Worm (Caenorhabditis elegans) whole organism, young adult: ENCODE results near the gene nhr-120.

ENCODE experiments used
- F37B4.10 ChIP-seq: fragments of 200-800 bp; sonication (Bioruptor generic); IDR thresholded peaks from 2 replicates; pipeline ENCODE4 v1.3.6; 2022; ENCODE audit warnings: missing genetic modification characterization, missing compliant biosample characterization
- F49E8.2 ChIP-seq: sonication (generic microtip); optimal IDR thresholded peaks from 3 replicates; lab custom pipeline; 2017; ENCODE audit warnings: missing genetic modification characterization, mild to moderate bottlenecking, missing compliant biosample characterization, antibody characterized with exemption, moderate library complexity; ENCODE audit not compliant: insufficient read depth
- K12H6.12 ChIP-seq: fragments of 200-800 bp; sonication (Bioruptor generic); optimal IDR thresholded peaks from 2 replicates; lab custom pipeline; 2018; ENCODE audit warnings: mild to moderate bottlenecking, missing genetic modification characterization, missing compliant biosample characterization
- Y53F4B.3 ChIP-seq: fragments of 200-800 bp; sonication (Bioruptor generic); IDR thresholded peaks from 2 replicates; pipeline ENCODE4 v1.3.6; 2022; ENCODE audit warnings: missing genetic modification reagents, missing genetic modification characterization, missing compliant biosample characterization
- attf-6 ChIP-seq: fragments of 200-800 bp; sonication (Bioruptor generic); IDR thresholded peaks from 2 replicates; pipeline ENCODE4 v1.3.6; 2022; ENCODE audit warnings: missing genetic modification reagents, missing genetic modification characterization, missing compliant biosample characterization
- bed-1 ChIP-seq: fragments of 200-800 bp; sonication (Bioruptor generic); IDR thresholded peaks from 2 replicates; pipeline ENCODE4 v1.3.6; 2022; ENCODE audit warnings: missing genetic modification reagents, missing genetic modification characterization, missing compliant biosample characterization
- ccch-3 ChIP-seq: fragments of 200-800 bp; sonication (Bioruptor generic); optimal IDR thresholded peaks from 2 replicates; lab custom pipeline; 2018; ENCODE audit warnings: mild to moderate bottlenecking, missing genetic modification characterization, missing compliant biosample characterization
- ets-4 ChIP-seq: fragments of 200-800 bp; sonication (Bioruptor generic); optimal IDR thresholded peaks from 2 replicates; lab custom pipeline; 2018; ENCODE audit warnings: mild to moderate bottlenecking, missing genetic modification characterization, missing compliant biosample characterization
- hmg-20 ChIP-seq: fragments of 200-800 bp; sonication (Bioruptor generic); IDR thresholded peaks from 2 replicates; pipeline ENCODE4 v1.3.6; 2022; ENCODE audit warnings: missing genetic modification reagents, missing genetic modification characterization, missing compliant biosample characterization
- lsy-27 ChIP-seq: sonication (generic microtip); optimal IDR thresholded peaks from 2 replicates; lab custom pipeline; 2017; ENCODE audit warnings: missing genetic modification characterization, mild to moderate bottlenecking, missing compliant biosample characterization, antibody characterized with exemption, missing genotype, borderline replicate concordance; ENCODE audit not compliant: insufficient read depth
- madf-8 ChIP-seq: fragments of 200-800 bp; sonication (Bioruptor generic); conservative IDR thresholded peaks from 2 replicates; pipeline ENCODE4 v1.3.6; 2022; ENCODE audit warnings: missing genetic modification reagents, missing genetic modification characterization, missing compliant biosample characterization
- mcd-1 ChIP-seq: fragments of 200-800 bp; sonication (Bioruptor generic); IDR thresholded peaks from 2 replicates; pipeline ENCODE4 v1.3.6; 2022; ENCODE audit warnings: missing genetic modification reagents, missing genetic modification characterization, missing compliant biosample characterization
- nfya-1 ChIP-seq: sonication (generic microtip); optimal IDR thresholded peaks from 2 replicates; lab custom pipeline; 2017; ENCODE audit warnings: antibody characterized with exemption, missing compliant biosample characterization, missing genetic modification characterization, borderline replicate concordance; ENCODE audit not compliant: insufficient read depth
- nfya-2 ChIP-seq: fragments of 200-800 bp; sonication (Bioruptor generic); IDR thresholded peaks from 2 replicates; pipeline ENCODE4 v1.3.6; 2022; ENCODE audit warnings: missing genetic modification reagents, missing genetic modification characterization, missing compliant biosample characterization
- nhr-120 ChIP-seq: fragments of 200-800 bp; sonication (Bioruptor generic); IDR thresholded peaks from 2 replicates; pipeline ENCODE4 v1.3.6; 2022; ENCODE audit warnings: missing genetic modification characterization, missing compliant biosample characterization
- nhr-80 ChIP-seq: sonication (generic microtip); optimal IDR thresholded peaks from 2 replicates; lab custom pipeline; 2016; ENCODE audit warnings: missing genetic modification characterization, missing compliant biosample characterization
- pha-4 ChIP-seq: fragments of 150-350 bp; sonication (generic microtip); optimal IDR thresholded peaks from 2 replicates; lab custom pipeline; 2014; ENCODE audit warnings: missing biosample characterization, missing genetic modification reagents, missing genetic modification characterization
- rcor-1 ChIP-seq: fragments of 200-800 bp; sonication (Bioruptor generic); IDR thresholded peaks from 2 replicates; pipeline ENCODE4 v1.3.6; 2022; ENCODE audit warnings: missing genetic modification reagents, missing genetic modification characterization, missing compliant biosample characterization
- sdz-38 ChIP-seq: sonication (generic microtip); optimal IDR thresholded peaks from 2 replicates; lab custom pipeline; 2016; ENCODE audit warnings: missing genotype, missing genetic modification characterization, missing compliant biosample characterization
- ztf-18 ChIP-seq: sonication (generic microtip); optimal IDR thresholded peaks from 2 replicates; lab custom pipeline; 2016; ENCODE audit warnings: missing genotype, mild to moderate bottlenecking, missing genetic modification characterization, missing compliant biosample characterization
- ztf-22 ChIP-seq: fragments of 200-800 bp; sonication (Bioruptor generic); optimal IDR thresholded peaks from 2 replicates; lab custom pipeline; 2018; ENCODE audit warnings: mild to moderate bottlenecking, missing genetic modification characterization, moderate library complexity, missing compliant biosample characterization
- ztf-25 ChIP-seq: fragments of 200-800 bp; sonication (Bioruptor generic); IDR thresholded peaks from 2 replicates; pipeline ENCODE4 v1.3.6; 2022; ENCODE audit warnings: missing genetic modification reagents, missing genetic modification characterization, missing compliant biosample characterization
- ztf-6 ChIP-seq: fragments of 200-800 bp; sonication (Bioruptor generic); IDR thresholded peaks from 2 replicates; pipeline ENCODE4 v1.3.6; 2022; ENCODE audit warnings: missing genetic modification reagents, missing genetic modification characterization, missing compliant biosample characterization

The nhr-120 gene

DNA sequence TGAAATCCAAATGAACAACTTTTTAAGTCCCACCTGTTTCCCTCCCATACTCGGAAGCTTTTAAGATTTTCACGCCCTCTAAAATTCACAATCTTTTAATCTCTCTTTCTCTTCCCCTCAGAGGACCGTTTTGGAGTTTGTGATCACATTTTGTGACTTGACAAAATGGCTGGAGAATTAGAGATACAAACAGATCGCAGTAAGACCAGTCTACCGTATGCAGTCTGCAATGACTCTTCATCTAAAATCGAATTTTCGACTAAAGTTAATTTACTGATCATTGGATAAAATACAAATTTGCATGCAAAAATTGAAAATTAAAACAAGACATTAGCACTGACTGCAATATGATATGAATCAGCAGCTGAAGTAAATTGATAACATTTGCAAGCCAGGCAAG lies 1.1 kb upstream of the nhr-120 start:
- TF ChIP-seq nhr-80 (tag; lab: Kevin White, UChicago) (peak; percentile 33), F49E8.2 (tag; lab: Kevin White, UChicago) (no peak)

DNA sequence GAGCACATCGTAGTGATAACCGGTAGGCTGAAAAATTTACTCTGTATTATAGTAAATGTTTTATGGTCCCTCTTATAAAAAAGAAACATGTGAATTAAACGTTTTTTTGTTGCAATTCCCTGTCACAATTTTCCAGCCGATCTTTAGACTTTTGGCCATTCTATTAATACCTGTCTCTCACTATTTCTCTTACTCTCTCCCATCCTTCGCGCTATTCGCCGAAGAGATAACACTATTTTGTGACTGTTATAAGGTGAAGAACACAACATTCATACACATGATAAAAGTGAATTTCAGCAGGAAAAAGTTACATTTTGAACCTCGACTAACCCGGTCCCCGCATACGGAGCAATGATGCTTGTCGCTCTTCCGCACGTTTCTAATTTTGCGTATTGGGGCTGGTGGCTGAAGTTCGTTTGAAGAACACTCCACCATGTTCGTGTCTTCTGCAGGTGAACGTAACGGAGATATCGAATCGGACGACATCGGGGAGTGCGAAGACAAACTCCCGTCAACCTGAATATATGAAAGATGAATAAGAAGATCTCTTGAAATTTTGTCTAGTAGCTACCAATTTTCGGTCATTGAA lies 1.3 kb downstream of the nhr-120 start:
- TF ChIP-seq ztf-22 (GFP tag; lab: Kevin White, UChicago) (no peak), nhr-80 (tag; lab: Kevin White, UChicago) (peak; percentile 81), nhr-120 (GFP tag; lab: Robert Waterston, UW) (0 out of 2 replicates have a peak, but pooled peaks have one; percentile 70), K12H6.12 (tag; lab: Kevin White, UChicago) (no peak)

DNA sequence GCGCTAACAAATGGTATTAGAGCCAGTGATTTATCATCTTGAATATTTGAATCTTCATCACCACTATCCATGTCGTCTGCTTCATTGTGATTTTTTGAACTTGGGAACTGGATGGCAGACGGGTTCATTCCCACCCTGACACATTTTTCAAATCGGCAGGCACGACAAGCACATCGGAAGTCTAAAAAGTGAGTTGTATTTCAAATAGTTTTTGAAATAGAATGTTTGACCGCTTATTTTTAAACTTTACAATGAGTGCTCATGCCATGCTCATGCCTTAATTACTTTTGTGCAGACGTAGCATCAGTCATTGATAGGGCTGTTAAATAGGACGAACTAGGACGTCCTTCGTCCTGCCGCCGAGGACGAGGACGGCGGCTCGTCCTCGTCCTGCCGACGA lies 2.5 kb downstream of the nhr-120 start:
- TF ChIP-seq rcor-1 (GFP tag; lab: Robert Waterston, UW) (no peak), nhr-120 (GFP tag; lab: Robert Waterston, UW) (peak; percentile 72; the same call in 1 of the 2 replicates)
- TF ChIP-seq, all 124 proteins: peak for 1

DNA sequence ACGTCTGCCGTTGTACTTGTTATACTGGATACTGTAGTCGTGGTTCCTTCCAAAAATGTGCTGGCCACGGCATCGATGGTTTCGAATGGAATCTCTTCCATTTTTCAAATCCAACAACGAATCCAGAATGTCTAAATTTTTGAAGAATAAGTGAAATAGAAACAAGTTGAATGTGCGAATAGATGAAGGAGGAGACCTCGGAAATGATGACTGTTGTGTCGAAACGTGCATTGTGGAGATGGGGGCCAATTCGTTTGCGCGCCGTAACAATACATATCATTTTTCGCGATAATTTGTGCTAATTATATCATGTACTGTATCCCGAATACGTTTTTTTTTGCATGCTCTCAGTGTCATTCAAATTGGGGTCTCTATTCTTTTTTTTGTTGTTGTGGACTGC lies 5.2 kb downstream of the nhr-120 start, which contains the start of gene aexr-1:
aexr-1 (minus strand) TSS at position 101 of the 400 bp plus-strand sequence.
- TF ChIP-seq bed-1 (GFP tag; lab: Robert Waterston, UW) (0 out of 2 replicates have a peak, but pooled peaks have one; percentile 33), ztf-18 (tag; lab: Kevin White, UChicago) (no peak)

DNA sequence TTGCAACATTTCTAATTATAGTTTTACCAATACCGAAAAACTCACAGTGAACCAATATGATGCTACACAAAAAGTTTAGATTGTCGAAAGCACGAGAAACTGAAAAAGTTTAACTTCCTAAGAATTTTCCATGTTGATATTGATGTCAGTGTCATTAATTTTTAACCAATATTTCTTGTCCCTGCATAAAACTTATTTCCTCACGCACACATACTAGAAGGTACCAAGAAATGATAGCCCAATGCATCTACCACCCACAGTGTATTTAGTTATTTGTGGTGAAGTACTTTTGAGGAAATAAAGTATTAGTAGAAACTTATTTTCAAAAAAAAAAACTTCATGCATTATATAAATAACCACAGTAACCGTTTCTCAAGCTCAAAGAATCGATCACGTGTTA lies 9.0 kb downstream of the nhr-120 start, which contains the start of gene aexr-2:
aexr-2 (minus strand) TSS at position 101 of the 400 bp plus-strand sequence.
- TF ChIP-seq attf-6 (GFP tag; lab: Robert Waterston, UW) = no peak
- TF ChIP-seq, all 124 proteins: peak for 0

DNA sequence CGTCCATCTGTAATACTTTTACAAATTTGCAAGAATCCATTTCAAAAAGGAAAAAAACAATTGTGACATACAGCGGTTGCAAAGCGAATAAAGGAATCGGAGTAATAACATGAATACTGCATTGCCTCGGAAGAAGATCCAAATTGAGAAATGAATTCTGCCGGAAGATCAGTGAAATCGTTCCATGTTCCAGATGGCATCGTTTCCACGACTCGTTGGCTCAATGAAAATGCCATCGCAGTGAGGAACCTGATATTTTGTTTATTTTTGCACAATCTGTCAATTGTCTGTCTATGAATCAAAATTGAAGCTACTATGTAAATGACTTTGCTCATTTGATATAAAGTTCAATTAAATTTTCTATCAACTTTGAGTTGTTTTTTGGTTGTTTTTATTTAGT lies 9.8 kb downstream of the nhr-120 start:
- TF ChIP-seq ztf-6 = no peak
- TF ChIP-seq Y53F4B.3 = no peak
- no peak for TF ChIP-seq nfya-1 (tag; lab: Kevin White, UChicago)
- TF ChIP-seq, all 124 proteins: peak for 0

DNA sequence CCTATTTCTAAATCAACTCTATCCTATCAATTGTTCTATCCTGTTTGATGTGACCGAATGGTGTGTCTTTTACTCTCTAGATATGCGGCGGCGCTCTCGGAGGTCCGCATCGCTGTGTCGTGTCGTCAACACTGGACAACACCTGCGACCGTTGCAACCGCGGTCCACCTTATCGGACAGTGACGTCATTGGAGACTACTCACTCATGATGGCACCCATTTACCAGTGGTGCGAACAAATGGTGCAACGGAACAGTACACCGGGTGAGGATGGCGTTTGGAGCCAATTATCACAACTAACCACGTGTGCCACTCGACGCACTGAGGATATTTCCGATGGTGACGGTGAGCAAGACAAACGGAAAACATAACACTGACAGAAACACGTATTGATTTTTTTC lies 15.1 kb downstream of the nhr-120 start:
- no peak for TF ChIP-seq madf-8 (GFP tag; lab: Robert Waterston, UW)
- 0 out of 2 replicates have a peak, but pooled peaks have one; percentile 58 for TF ChIP-seq F37B4.10 (GFP tag; lab: Robert Waterston, UW)
- TF ChIP-seq hmg-20 (GFP tag; lab: Robert Waterston, UW) = no peak
- TF ChIP-seq nfya-2 (GFP tag; lab: Robert Waterston, UW) = no peak
- TF ChIP-seq ztf-25 (GFP tag; lab: Robert Waterston, UW) = no peak
- TF ChIP-seq sdz-38 = no peak
- TF ChIP-seq rcor-1 (GFP tag; lab: Robert Waterston, UW) = no peak
- TF ChIP-seq lsy-27 (tag; lab: Kevin White, UChicago) = no peak
- peak; percentile 17 for TF ChIP-seq ets-4
- TF ChIP-seq ccch-3 (GFP tag; lab: Kevin White, UChicago) = no peak
- TF ChIP-seq mcd-1 = no peak
- no peak for TF ChIP-seq pha-4 (tag; lab: Kevin White, UChicago)
